Worm (Caenorhabditis elegans): ENCODE data around the gene egl-36.

DNA sequence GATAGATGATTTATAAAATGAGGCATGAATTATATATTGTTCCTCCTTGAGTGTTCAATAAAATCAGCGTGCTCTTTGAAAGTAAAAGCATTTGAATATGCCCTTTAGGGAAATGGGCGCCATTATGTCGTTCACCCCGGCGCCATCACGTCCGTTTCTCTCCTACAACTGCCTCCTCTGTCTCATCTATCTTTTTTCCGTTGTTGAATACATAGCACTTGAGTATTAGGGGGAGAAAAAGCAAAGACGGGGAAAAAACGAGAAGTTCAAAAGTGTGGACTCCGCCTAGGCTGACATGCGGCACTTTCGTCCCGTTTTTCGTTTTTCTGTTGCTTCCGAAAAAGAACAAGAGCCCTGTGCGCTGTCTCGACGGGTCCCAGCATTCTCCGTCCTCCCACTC lies 33.5 kb downstream of the egl-36 start:
- TF ChIP-seq nhr-77 (tag; optimal IDR thresholded peaks at IDR 0.05) = no peak
- no peak for TF ChIP-seq nhr-11 (tag; optimal IDR thresholded peaks at IDR 0.05)
- TF ChIP-seq ztf-4 (tag; optimal IDR thresholded peaks at IDR 0.05) = no peak
- no peak for TF ChIP-seq fos-1 (tag; optimal IDR thresholded peaks at IDR 0.05)
- TF ChIP-seq snu-23 (GFP tag; optimal IDR thresholded peaks at IDR 0.05) = no peak
- no peak for TF ChIP-seq irx-1 (tag; optimal IDR thresholded peaks at IDR 0.05)
- TF ChIP-seq zag-1 (tag; optimal IDR thresholded peaks at IDR 0.05) = no peak
